Worm (Caenorhabditis elegans) whole organism, L1 larva: ENCODE data around the gene C34E10.10.

Experiments used
- C16A3.4 ChIP-seq: fragments of 150-350 bp; optimal IDR thresholded peaks from 2 replicates; lab custom pipeline; 2014; ENCODE audit warnings: missing biosample characterization, missing genetic modification characterization
- Y116A8C.19 ChIP-seq: sonication (generic microtip); optimal IDR thresholded peaks from 2 replicates; lab custom pipeline; 2016; ENCODE audit warnings: missing compliant biosample characterization, missing genetic modification characterization, borderline replicate concordance
- aha-1 ChIP-seq: fragments of 150-350 bp; optimal IDR thresholded peaks from 2 replicates; lab custom pipeline; 2014; ENCODE audit warnings: missing biosample characterization, missing genetic modification characterization
- alr-1 ChIP-seq: fragments of 200-800 bp; sonication (Bioruptor generic); optimal IDR thresholded peaks from 2 replicates; lab custom pipeline; 2018; ENCODE audit warnings: borderline replicate concordance, mild to moderate bottlenecking, missing genetic modification characterization, missing compliant biosample characterization
- aly-2 ChIP-seq: fragments of 150-350 bp; optimal IDR thresholded peaks from 2 replicates; lab custom pipeline; 2014; ENCODE audit warnings: missing biosample characterization, missing genetic modification characterization
- ama-1 ChIP-seq: fragments of 150-350 bp; optimal IDR thresholded peaks from 2 replicates; lab custom pipeline; 2014
- blmp-1 ChIP-seq: fragments of 150-350 bp; optimal IDR thresholded peaks from 2 replicates; lab custom pipeline; 2014; ENCODE audit warnings: missing biosample characterization, missing genetic modification characterization
- ceh-8 ChIP-seq: fragments of 200-800 bp; sonication (Bioruptor generic); optimal IDR thresholded peaks from 2 replicates; lab custom pipeline; 2018; ENCODE audit warnings: mild to moderate bottlenecking, missing genetic modification characterization, moderate library complexity, missing compliant biosample characterization
- ceh-88 ChIP-seq: fragments of 200-800 bp; sonication (Bioruptor generic); IDR thresholded peaks from 2 replicates; pipeline ENCODE4 v1.3.6; 2022; ENCODE audit warnings: missing genetic modification characterization, missing compliant biosample characterization
- ceh-90 ChIP-seq: sonication (generic microtip); optimal IDR thresholded peaks from 2 replicates; lab custom pipeline; 2016; ENCODE audit warnings: missing genetic modification characterization, missing compliant biosample characterization
- dpl-1 ChIP-seq, 3 experiments: fragments of 150-350 bp in 2 of 3; sonication (generic microtip) in 1 of 3; optimal IDR thresholded peaks; 2 replicates each; lab custom pipeline; 2014 to 2017; ENCODE audit warnings: missing biosample characterization in 3 of 3, missing genetic modification characterization in 3 of 3, missing genetic modification reagents in 3 of 3
- dsc-1 ChIP-seq: sonication (generic microtip); optimal IDR thresholded peaks from 2 replicates; lab custom pipeline; 2016; ENCODE audit warnings: mild to moderate bottlenecking, missing genetic modification characterization, missing compliant biosample characterization
- efl-1 ChIP-seq, 4 experiments: fragments of 150-350 bp; optimal IDR thresholded peaks in 3 of 4; peaks in 1 of 4; 1 replicate in 1 of 4; 2 replicates in 3 of 4; lab custom pipeline; 2014; ENCODE audit warnings: missing biosample characterization in 2 of 4, missing genetic modification characterization in 2 of 4, missing genetic modification reagents in 2 of 4
- egl-27 ChIP-seq, 2 experiments: fragments of 150-350 bp in 1 of 2; sonication (generic microtip); optimal IDR thresholded peaks; 3 replicates each; lab custom pipeline; 2017 to 2018; ENCODE audit warnings: missing biosample characterization in 2 of 2, missing genetic modification characterization in 2 of 2, missing genetic modification reagents in 2 of 2
- elt-2 ChIP-seq: sonication (generic microtip); optimal IDR thresholded peaks from 2 replicates; lab custom pipeline; 2016; ENCODE audit warnings: missing genetic modification characterization, mild to moderate bottlenecking, inconsistent platforms, missing compliant biosample characterization, missing genetic modification reagents
- ets-5 ChIP-seq: fragments of 200-800 bp; sonication (Bioruptor generic); IDR thresholded peaks from 2 replicates; pipeline ENCODE4 v1.3.6; 2022; ENCODE audit warnings: missing genetic modification characterization, missing compliant biosample characterization
- fkh-4 ChIP-seq: sonication (generic microtip); optimal IDR thresholded peaks from 2 replicates; lab custom pipeline; 2016; ENCODE audit warnings: missing compliant biosample characterization, missing genetic modification characterization, borderline replicate concordance
- fkh-8 ChIP-seq: sonication (generic microtip); optimal IDR thresholded peaks from 2 replicates; lab custom pipeline; 2016; ENCODE audit warnings: mild to moderate bottlenecking, missing genetic modification characterization, missing compliant biosample characterization
- hlh-17 ChIP-seq: fragments of 200-800 bp; sonication (Bioruptor generic); optimal IDR thresholded peaks from 2 replicates; lab custom pipeline; 2018; ENCODE audit warnings: missing genetic modification characterization, mild to moderate bottlenecking, missing compliant biosample characterization, moderate library complexity, borderline replicate concordance
- hlh-4 ChIP-seq: sonication (generic microtip); optimal IDR thresholded peaks from 2 replicates; lab custom pipeline; 2016; ENCODE audit warnings: mild to moderate bottlenecking, missing genetic modification characterization, missing compliant biosample characterization
- hpl-2 ChIP-seq: fragments of 150-350 bp; optimal IDR thresholded peaks from 2 replicates; lab custom pipeline; 2014; ENCODE audit warnings: missing biosample characterization, missing genetic modification reagents, missing genetic modification characterization
- isw-1 ChIP-seq: fragments of 200-800 bp; sonication (Bioruptor generic); IDR thresholded peaks from 2 replicates; pipeline ENCODE4 v1.3.6; 2022; ENCODE audit warnings: missing genetic modification characterization, missing compliant biosample characterization
- jun-1 ChIP-seq: fragments of 150-350 bp; optimal IDR thresholded peaks from 2 replicates; lab custom pipeline; 2014; ENCODE audit warnings: missing biosample characterization, missing genetic modification reagents, missing genetic modification characterization
- lin-13 ChIP-seq: fragments of 150-350 bp; optimal IDR thresholded peaks from 2 replicates; lab custom pipeline; 2014; ENCODE audit warnings: missing biosample characterization, missing genetic modification reagents, missing genetic modification characterization
- lin-15B ChIP-seq: fragments of 150-350 bp; sonication (generic microtip); optimal IDR thresholded peaks from 3 replicates; lab custom pipeline; 2014; ENCODE audit warnings: missing biosample characterization, missing genetic modification characterization
- lin-35 ChIP-seq, 2 experiments: fragments of 150-350 bp; optimal IDR thresholded peaks; 2 replicates each; lab custom pipeline; 2014; ENCODE audit warnings: missing biosample characterization in 2 of 2, missing genetic modification characterization in 2 of 2, missing genetic modification reagents in 2 of 2
- lsy-2 ChIP-seq, 2 experiments: fragments of 150-350 bp; optimal IDR thresholded peaks; 2 replicates each; lab custom pipeline; 2014; ENCODE audit warnings: missing biosample characterization in 2 of 2, missing genetic modification characterization in 2 of 2
- mab-9 ChIP-seq: fragments of 200-800 bp; sonication (Bioruptor generic); IDR thresholded peaks from 2 replicates; pipeline ENCODE4 v1.3.6; 2022; ENCODE audit warnings: missing genetic modification reagents, missing genetic modification characterization, missing compliant biosample characterization
- mef-2 ChIP-seq: fragments of 150-350 bp; optimal IDR thresholded peaks from 2 replicates; lab custom pipeline; 2014; ENCODE audit warnings: missing biosample characterization, missing genetic modification characterization
- nhr-19 ChIP-seq: fragments of 200-800 bp; sonication (Bioruptor generic); conservative IDR thresholded peaks from 2 replicates; pipeline ENCODE4 v1.3.6; 2022; ENCODE audit warnings: missing genetic modification characterization, missing compliant biosample characterization
- nhr-20 ChIP-seq: sonication (generic microtip); optimal IDR thresholded peaks from 2 replicates; lab custom pipeline; 2016; ENCODE audit warnings: mild to moderate bottlenecking, missing genetic modification characterization, missing compliant biosample characterization
- nhr-237 ChIP-seq: fragments of 150-350 bp; optimal IDR thresholded peaks from 2 replicates; lab custom pipeline; 2014; ENCODE audit warnings: missing biosample characterization, missing genetic modification characterization
- nhr-47 ChIP-seq: sonication (generic microtip); optimal IDR thresholded peaks from 2 replicates; lab custom pipeline; 2016; ENCODE audit warnings: mild to moderate bottlenecking, missing genetic modification characterization, moderate library complexity, missing compliant biosample characterization
- nhr-71 ChIP-seq: sonication (generic microtip); optimal IDR thresholded peaks from 2 replicates; lab custom pipeline; 2016; ENCODE audit warnings: mild to moderate bottlenecking, missing genetic modification characterization, moderate library complexity, missing compliant biosample characterization
- nhr-85 ChIP-seq: sonication (generic microtip); peaks from one replicate; lab custom pipeline; 2016; ENCODE audit warnings: missing genetic modification characterization, inconsistent platforms, missing compliant biosample characterization
- nhr-90 ChIP-seq: sonication (generic microtip); optimal IDR thresholded peaks from 2 replicates; lab custom pipeline; 2016; ENCODE audit warnings: mild to moderate bottlenecking, missing genetic modification characterization, missing compliant biosample characterization; ENCODE audit not compliant: poor library complexity
- pax-3 ChIP-seq: fragments of 200-800 bp; sonication (Bioruptor generic); optimal IDR thresholded peaks from 2 replicates; lab custom pipeline; 2018; ENCODE audit warnings: mild to moderate bottlenecking, missing genetic modification characterization, moderate library complexity, missing compliant biosample characterization
- rnt-1 ChIP-seq: sonication (generic microtip); optimal IDR thresholded peaks from 2 replicates; lab custom pipeline; 2016; ENCODE audit warnings: mild to moderate bottlenecking, missing genetic modification characterization, moderate library complexity, missing compliant biosample characterization
- sox-4 ChIP-seq: sonication (generic microtip); optimal IDR thresholded peaks from 2 replicates; lab custom pipeline; 2016; ENCODE audit warnings: missing genetic modification characterization, missing compliant biosample characterization
- sptf-1 ChIP-seq: fragments of 150-350 bp; optimal IDR thresholded peaks from 2 replicates; lab custom pipeline; 2014; ENCODE audit warnings: missing biosample characterization, missing genetic modification characterization
- swsn-7 ChIP-seq: sonication (generic microtip); optimal IDR thresholded peaks from 2 replicates; lab custom pipeline; 2016; ENCODE audit warnings: missing genetic modification characterization, missing compliant biosample characterization
- unc-130 ChIP-seq: fragments of 150-350 bp; optimal IDR thresholded peaks from 2 replicates; lab custom pipeline; 2017; ENCODE audit warnings: missing biosample characterization, missing genetic modification characterization, inconsistent platforms
- unc-30 ChIP-seq: sonication (generic microtip); optimal IDR thresholded peaks from 2 replicates; lab custom pipeline; 2017; ENCODE audit warnings: missing biosample characterization, missing genetic modification characterization
- unc-62 ChIP-seq: fragments of 150-350 bp; optimal IDR thresholded peaks from 2 replicates; lab custom pipeline; 2014; ENCODE audit warnings: missing biosample characterization, missing genetic modification reagents, missing genetic modification characterization
- unc-86 ChIP-seq: sonication (generic microtip); optimal IDR thresholded peaks from 2 replicates; lab custom pipeline; 2016; ENCODE audit warnings: missing genetic modification characterization, missing compliant biosample characterization
- unc-98 ChIP-seq: fragments of 200-800 bp; sonication (Bioruptor generic); IDR thresholded peaks from 2 replicates; pipeline ENCODE4 v1.3.6; 2022; ENCODE audit warnings: missing genetic modification characterization, missing compliant biosample characterization
- vab-15 ChIP-seq: sonication (generic microtip); optimal IDR thresholded peaks from 2 replicates; lab custom pipeline; 2017; ENCODE audit warnings: missing genotype, mild to moderate bottlenecking, missing genetic modification characterization, missing compliant biosample characterization

C34E10.10 gene

ce11 chrIII:5274715-5275355 lies 47.2 kb upstream of the C34E10.10 start, which contains the start of the genes daf-41 and toc-1 (continued):
- TF ChIP-seq unc-98 = no peak
- TF ChIP-seq sptf-1 (tag; lab: Kevin White, UChicago) = no peak
- peak; percentile 11 for TF ChIP-seq rnt-1 (tag; lab: Kevin White, UChicago)
- TF ChIP-seq ceh-8 (GFP tag; lab: Kevin White, UChicago) = peak; percentile 16
- TF ChIP-seq jun-1 (tag; lab: Kevin White, UChicago) = peak; percentile 20
- TF ChIP-seq unc-30 (tag; lab: Kevin White, UChicago) = no peak
- no peak for TF ChIP-seq elt-2 (tag; lab: Kevin White, UChicago)

- TF ChIP-seq C16A3.4 (tag; lab: Kevin White, UChicago) (no peak), nhr-85 (tag; lab: Kevin White, UChicago) (peak; percentile 30), alr-1 (tag; lab: Kevin White, UChicago) (no peak), blmp-1 (tag; lab: Kevin White, UChicago) (no peak), ceh-88 (GFP tag; lab: Robert Waterston, UW) (no peak), ama-1 (lab: Kevin White, UChicago) (no peak), mef-2 (tag; lab: Kevin White, UChicago) (no peak), lsy-2 (tag; optimal IDR thresholded peaks at IDR 0.05; lab: Kevin White, UChicago) (no peak), dsc-1 (no peak), lin-15B (tag; lab: Kevin White, UChicago) (no peak), swsn-7 (tag; lab: Kevin White, UChicago) (no peak), mab-9 (GFP tag; lab: Robert Waterston, UW) (no peak), efl-1 (optimal IDR thresholded peaks at IDR 0.05; lab: Kevin White, UChicago) (no peak), efl-1 (GFP tag; optimal IDR thresholded peaks at IDR 0.05 in 1 of 2; lab: Kevin White, UChicago) (peak in 1 of 2 experiments; percentile 37), unc-130 (tag; lab: Kevin White, UChicago) (no peak), aly-2 (no peak), lin-13 (no peak), unc-98 (no peak)
- TF ChIP-seq, all 84 proteins: peak for 2
Measured at ce11 chrIII:5274250-5274649, 46.6 kb upstream of the C34E10.10 start.

ce11 chrIII:5273396-5273857 lies 45.7 kb upstream of the C34E10.10 start, which contains the start of gene ztf-8:
TSS of gene ztf-8 (minus strand) at chrIII:5273471.
- TF ChIP-seq nhr-20 (tag; lab: Kevin White, UChicago) = peak; percentile 7
- peak; percentile 23 for TF ChIP-seq dsc-1
- no peak for TF ChIP-seq fkh-8 (tag; lab: Kevin White, UChicago)
- TF ChIP-seq blmp-1 (tag; lab: Kevin White, UChicago) = no peak
- TF ChIP-seq vab-15 (tag; lab: Kevin White, UChicago) = no peak
- TF ChIP-seq nhr-19 = 0 out of 2 replicates have a peak, but pooled peaks have one; percentile 12
- TF ChIP-seq nhr-90 (tag; lab: Kevin White, UChicago) = peak; percentile 5
- no peak for TF ChIP-seq pax-3 (tag; lab: Kevin White, UChicago)
- no peak for TF ChIP-seq hlh-17
- no peak for TF ChIP-seq nhr-47 (tag; lab: Kevin White, UChicago)
- no peak for TF ChIP-seq Y116A8C.19
- no peak for TF ChIP-seq lin-35 (GFP tag; optimal IDR thresholded peaks at IDR 0.05; lab: Kevin White, UChicago)
- no peak for TF ChIP-seq fkh-4 (tag; lab: Kevin White, UChicago)
- TF ChIP-seq unc-62 (GFP tag; lab: Kevin White, UChicago) = no peak
- no peak for TF ChIP-seq hpl-2
- no peak for TF ChIP-seq aha-1
- TF ChIP-seq nhr-237 (tag; lab: Kevin White, UChicago) = no peak
- TF ChIP-seq swsn-7 (tag; lab: Kevin White, UChicago) = peak; percentile 20
- no peak for TF ChIP-seq ceh-90 (tag; lab: Kevin White, UChicago)
- TF ChIP-seq nhr-85 (tag; lab: Kevin White, UChicago) = no peak
- peak; percentile 87 for TF ChIP-seq ama-1 (lab: Kevin White, UChicago)
- no peak for TF ChIP-seq sox-4 (tag; lab: Kevin White, UChicago)
- no peak for TF ChIP-seq isw-1 (GFP tag; lab: Robert Waterston, UW)
- TF ChIP-seq ets-5 (GFP tag; lab: Robert Waterston, UW) = no peak
- TF ChIP-seq unc-130 (tag; lab: Kevin White, UChicago) = no peak
- no peak for TF ChIP-seq hlh-4 (tag; lab: Kevin White, UChicago)
- TF ChIP-seq unc-86 (tag; lab: Kevin White, UChicago) = no peak
- no peak for TF ChIP-seq C16A3.4 (tag; lab: Kevin White, UChicago)
- peak in 1 of 3 experiments; percentile 6 for TF ChIP-seq dpl-1 (GFP tag; optimal IDR thresholded peaks at IDR 0.05; lab: Kevin White, UChicago)
- TF ChIP-seq aly-2 = peak; percentile 51
- peak; percentile 57 for TF ChIP-seq nhr-71 (tag; lab: Kevin White, UChicago)
- no peak for TF ChIP-seq egl-27 (tag; optimal IDR thresholded peaks at IDR 0.05; lab: Kevin White, UChicago)
